Worm (Caenorhabditis elegans): Measurements from ENCODE around the gene nhr-264.
"Not testable (repeated sequence)": the region's sequence is repeated elsewhere in the genome, so short reads cannot be mapped to it uniquely, and the experiment has no call there.

DNA sequence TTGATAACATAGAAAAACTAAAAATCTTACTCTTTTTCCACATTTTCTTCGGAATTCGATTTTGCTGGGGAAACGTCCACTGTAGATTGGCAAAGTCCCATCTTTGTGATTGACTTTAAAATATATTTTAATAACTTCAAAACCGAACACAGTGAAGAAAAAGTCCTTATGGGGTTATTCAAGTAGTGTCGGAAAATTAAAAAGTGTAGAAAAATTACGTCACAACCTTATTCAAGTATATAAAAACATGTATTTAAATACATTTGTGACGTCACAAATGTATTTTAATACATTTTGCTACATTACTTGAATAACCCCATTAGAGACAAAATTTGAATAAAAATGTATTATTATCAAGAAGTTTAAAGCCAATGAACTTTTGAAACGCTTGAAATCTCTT is 19.1 kb upstream of the nhr-264 start, which contains the start of gene F49C12.7:
- not testable (repeated sequence) for TF ChIP-seq nhr-12 (tag; optimal IDR thresholded peaks at IDR 0.05); snpc-4 (tag; optimal IDR thresholded peaks at IDR 0.05); hlh-1 (tag; optimal IDR thresholded peaks at IDR 0.05); cnd-1 (tag; optimal IDR thresholded peaks at IDR 0.05); elt-1 (tag; optimal IDR thresholded peaks at IDR 0.05; ENCODE audit: borderline replicate concordance, insufficient read depth); lin-13 (tag; optimal IDR thresholded peaks at IDR 0.05); nhr-76 (tag; optimal IDR thresholded peaks at IDR 0.05); unc-62 (GFP tag; optimal IDR thresholded peaks at IDR 0.05); nhr-237 (tag; optimal IDR thresholded peaks at IDR 0.05)

Measured in whole organism, mixed stage, embryonic.